Worm (Caenorhabditis elegans) whole organism, L1 larva: ENCODE results near the gene let-19.

Source experiments
- C34B4.2 ChIP-seq: sonication (generic microtip); optimal IDR thresholded peaks from 2 replicates; lab custom pipeline; 2017; ENCODE audit warnings: mild to moderate bottlenecking, missing genetic modification characterization, missing compliant biosample characterization
- F16B12.6 ChIP-seq: fragments of 150-350 bp; optimal IDR thresholded peaks from 2 replicates; lab custom pipeline; 2014; ENCODE audit warnings: missing biosample characterization, missing genetic modification characterization
- alr-1 ChIP-seq: fragments of 200-800 bp; sonication (Bioruptor generic); optimal IDR thresholded peaks from 2 replicates; lab custom pipeline; 2018; ENCODE audit warnings: borderline replicate concordance, mild to moderate bottlenecking, missing genetic modification characterization, missing compliant biosample characterization
- aly-2 ChIP-seq: fragments of 150-350 bp; optimal IDR thresholded peaks from 2 replicates; lab custom pipeline; 2014; ENCODE audit warnings: missing biosample characterization, missing genetic modification characterization
- ceh-63 ChIP-seq: fragments of 200-800 bp; sonication (Bioruptor generic); optimal IDR thresholded peaks from 2 replicates; lab custom pipeline; 2018; ENCODE audit warnings: mild to moderate bottlenecking, missing genetic modification characterization, missing compliant biosample characterization
- ceh-88 ChIP-seq: fragments of 200-800 bp; sonication (Bioruptor generic); IDR thresholded peaks from 2 replicates; pipeline ENCODE4 v1.3.6; 2022; ENCODE audit warnings: missing genetic modification characterization, missing compliant biosample characterization
- ceh-90 ChIP-seq: sonication (generic microtip); optimal IDR thresholded peaks from 2 replicates; lab custom pipeline; 2016; ENCODE audit warnings: missing genetic modification characterization, missing compliant biosample characterization
- dsc-1 ChIP-seq: sonication (generic microtip); optimal IDR thresholded peaks from 2 replicates; lab custom pipeline; 2016; ENCODE audit warnings: mild to moderate bottlenecking, missing genetic modification characterization, missing compliant biosample characterization
- egl-27 ChIP-seq, 2 experiments: fragments of 150-350 bp in 1 of 2; sonication (generic microtip); optimal IDR thresholded peaks; 3 replicates each; lab custom pipeline; 2017 to 2018; ENCODE audit warnings: missing biosample characterization in 2 of 2, missing genetic modification characterization in 2 of 2, missing genetic modification reagents in 2 of 2
- elt-2 ChIP-seq: sonication (generic microtip); optimal IDR thresholded peaks from 2 replicates; lab custom pipeline; 2016; ENCODE audit warnings: missing genetic modification characterization, mild to moderate bottlenecking, inconsistent platforms, missing compliant biosample characterization, missing genetic modification reagents
- elt-3 ChIP-seq, 6 experiments: fragments of 150-350 bp in 1 of 6; sonication (generic microtip); optimal IDR thresholded peaks; 2 replicates each; lab custom pipeline; 2017 to 2018; ENCODE audit warnings: missing biosample characterization in 6 of 6, missing genetic modification characterization in 6 of 6, inconsistent platforms in 1 of 6
- ets-5 ChIP-seq: fragments of 200-800 bp; sonication (Bioruptor generic); IDR thresholded peaks from 2 replicates; pipeline ENCODE4 v1.3.6; 2022; ENCODE audit warnings: missing genetic modification characterization, missing compliant biosample characterization
- fkh-4 ChIP-seq: sonication (generic microtip); optimal IDR thresholded peaks from 2 replicates; lab custom pipeline; 2016; ENCODE audit warnings: missing compliant biosample characterization, missing genetic modification characterization, borderline replicate concordance
- grh-1 ChIP-seq: fragments of 200-800 bp; sonication (Bioruptor generic); IDR thresholded peaks from 2 replicates; pipeline ENCODE4 v1.3.6; 2022; ENCODE audit warnings: missing genetic modification reagents, missing genetic modification characterization, missing compliant biosample characterization
- hlh-17 ChIP-seq: fragments of 200-800 bp; sonication (Bioruptor generic); optimal IDR thresholded peaks from 2 replicates; lab custom pipeline; 2018; ENCODE audit warnings: missing genetic modification characterization, mild to moderate bottlenecking, missing compliant biosample characterization, moderate library complexity, borderline replicate concordance
- hlh-4 ChIP-seq: sonication (generic microtip); optimal IDR thresholded peaks from 2 replicates; lab custom pipeline; 2016; ENCODE audit warnings: mild to moderate bottlenecking, missing genetic modification characterization, missing compliant biosample characterization
- hpl-2 ChIP-seq: fragments of 150-350 bp; optimal IDR thresholded peaks from 2 replicates; lab custom pipeline; 2014; ENCODE audit warnings: missing biosample characterization, missing genetic modification reagents, missing genetic modification characterization
- isw-1 ChIP-seq: fragments of 200-800 bp; sonication (Bioruptor generic); IDR thresholded peaks from 2 replicates; pipeline ENCODE4 v1.3.6; 2022; ENCODE audit warnings: missing genetic modification characterization, missing compliant biosample characterization
- jun-1 ChIP-seq: fragments of 150-350 bp; optimal IDR thresholded peaks from 2 replicates; lab custom pipeline; 2014; ENCODE audit warnings: missing biosample characterization, missing genetic modification reagents, missing genetic modification characterization
- lin-13 ChIP-seq: fragments of 150-350 bp; optimal IDR thresholded peaks from 2 replicates; lab custom pipeline; 2014; ENCODE audit warnings: missing biosample characterization, missing genetic modification reagents, missing genetic modification characterization
- lin-14 ChIP-seq: fragments of 200-800 bp; sonication (Bioruptor generic); optimal IDR thresholded peaks from 2 replicates; lab custom pipeline; 2018; ENCODE audit warnings: mild to moderate bottlenecking, missing genetic modification characterization, moderate library complexity, missing compliant biosample characterization
- lin-15B ChIP-seq: fragments of 150-350 bp; sonication (generic microtip); optimal IDR thresholded peaks from 3 replicates; lab custom pipeline; 2014; ENCODE audit warnings: missing biosample characterization, missing genetic modification characterization
- lsy-2 ChIP-seq, 2 experiments: fragments of 150-350 bp; optimal IDR thresholded peaks; 2 replicates each; lab custom pipeline; 2014; ENCODE audit warnings: missing biosample characterization in 2 of 2, missing genetic modification characterization in 2 of 2
- mab-9 ChIP-seq: fragments of 200-800 bp; sonication (Bioruptor generic); IDR thresholded peaks from 2 replicates; pipeline ENCODE4 v1.3.6; 2022; ENCODE audit warnings: missing genetic modification reagents, missing genetic modification characterization, missing compliant biosample characterization
- mdl-1 ChIP-seq, 2 experiments: fragments of 150-350 bp; optimal IDR thresholded peaks; 2 replicates each; lab custom pipeline; 2014 to 2017; ENCODE audit warnings: missing biosample characterization in 2 of 2, missing genetic modification characterization in 2 of 2, inconsistent platforms in 1 of 2
- mef-2 ChIP-seq: fragments of 150-350 bp; optimal IDR thresholded peaks from 2 replicates; lab custom pipeline; 2014; ENCODE audit warnings: missing biosample characterization, missing genetic modification characterization
- mep-1 ChIP-seq: fragments of 150-350 bp; optimal IDR thresholded peaks from 2 replicates; lab custom pipeline; 2014; ENCODE audit warnings: missing biosample characterization, missing genetic modification characterization
- nhr-11 ChIP-seq: fragments of 150-350 bp; optimal IDR thresholded peaks from 2 replicates; lab custom pipeline; 2014; ENCODE audit warnings: missing biosample characterization, missing genetic modification characterization
- nhr-12 ChIP-seq: sonication (generic microtip); optimal IDR thresholded peaks from 2 replicates; lab custom pipeline; 2017; ENCODE audit warnings: missing biosample characterization, missing genetic modification characterization
- nhr-237 ChIP-seq: fragments of 150-350 bp; optimal IDR thresholded peaks from 2 replicates; lab custom pipeline; 2014; ENCODE audit warnings: missing biosample characterization, missing genetic modification characterization
- nhr-47 ChIP-seq: sonication (generic microtip); optimal IDR thresholded peaks from 2 replicates; lab custom pipeline; 2016; ENCODE audit warnings: mild to moderate bottlenecking, missing genetic modification characterization, moderate library complexity, missing compliant biosample characterization
- nhr-71 ChIP-seq: sonication (generic microtip); optimal IDR thresholded peaks from 2 replicates; lab custom pipeline; 2016; ENCODE audit warnings: mild to moderate bottlenecking, missing genetic modification characterization, moderate library complexity, missing compliant biosample characterization
- nhr-77 ChIP-seq: fragments of 150-350 bp; optimal IDR thresholded peaks from 2 replicates; lab custom pipeline; 2014; ENCODE audit warnings: missing biosample characterization, missing genetic modification characterization
- nhr-84 ChIP-seq: sonication (generic microtip); optimal IDR thresholded peaks from 2 replicates; lab custom pipeline; 2017; ENCODE audit warnings: missing biosample characterization, missing genetic modification characterization
- nhr-85 ChIP-seq: sonication (generic microtip); peaks from one replicate; lab custom pipeline; 2016; ENCODE audit warnings: missing genetic modification characterization, inconsistent platforms, missing compliant biosample characterization
- nhr-90 ChIP-seq: sonication (generic microtip); optimal IDR thresholded peaks from 2 replicates; lab custom pipeline; 2016; ENCODE audit warnings: mild to moderate bottlenecking, missing genetic modification characterization, missing compliant biosample characterization; ENCODE audit not compliant: poor library complexity
- pqm-1 ChIP-seq: sonication (generic microtip); optimal IDR thresholded peaks from 3 replicates; lab custom pipeline; 2017; ENCODE audit warnings: missing biosample characterization, missing genetic modification characterization
- skn-1 ChIP-seq: fragments of 150-350 bp; optimal IDR thresholded peaks from 2 replicates; lab custom pipeline; 2014; ENCODE audit warnings: missing biosample characterization, missing genetic modification characterization
- snu-23 ChIP-seq: sonication (generic microtip); optimal IDR thresholded peaks from 2 replicates; lab custom pipeline; 2016; ENCODE audit warnings: missing genetic modification characterization, missing compliant biosample characterization
- sox-4 ChIP-seq: sonication (generic microtip); optimal IDR thresholded peaks from 2 replicates; lab custom pipeline; 2016; ENCODE audit warnings: missing genetic modification characterization, missing compliant biosample characterization
- sptf-1 ChIP-seq: fragments of 150-350 bp; optimal IDR thresholded peaks from 2 replicates; lab custom pipeline; 2014; ENCODE audit warnings: missing biosample characterization, missing genetic modification characterization
- sup-37 ChIP-seq: fragments of 200-800 bp; sonication (Bioruptor generic); optimal IDR thresholded peaks from 2 replicates; lab custom pipeline; 2018; ENCODE audit warnings: mild to moderate bottlenecking, missing genetic modification characterization, missing compliant biosample characterization
- tbx-2 ChIP-seq: sonication (generic microtip); optimal IDR thresholded peaks from 2 replicates; lab custom pipeline; 2016; ENCODE audit warnings: missing genetic modification characterization, missing compliant biosample characterization
- tlp-1 ChIP-seq: fragments of 150-350 bp; optimal IDR thresholded peaks from 2 replicates; lab custom pipeline; 2014; ENCODE audit warnings: missing biosample characterization, missing genetic modification characterization
- unc-98 ChIP-seq: fragments of 200-800 bp; sonication (Bioruptor generic); IDR thresholded peaks from 2 replicates; pipeline ENCODE4 v1.3.6; 2022; ENCODE audit warnings: missing genetic modification characterization, missing compliant biosample characterization
- vab-15 ChIP-seq: sonication (generic microtip); optimal IDR thresholded peaks from 2 replicates; lab custom pipeline; 2017; ENCODE audit warnings: missing genotype, mild to moderate bottlenecking, missing genetic modification characterization, missing compliant biosample characterization
- xbp-1 ChIP-seq: sonication (generic microtip); optimal IDR thresholded peaks from 2 replicates; lab custom pipeline; 2016; ENCODE audit warnings: missing genetic modification characterization, missing compliant biosample characterization
- zip-4 ChIP-seq: fragments of 200-800 bp; sonication (Bioruptor generic); optimal IDR thresholded peaks from 2 replicates; lab custom pipeline; 2018; ENCODE audit warnings: mild to moderate bottlenecking, missing genetic modification characterization, moderate library complexity, missing compliant biosample characterization
- ztf-4 ChIP-seq: fragments of 150-350 bp; optimal IDR thresholded peaks from 2 replicates; lab custom pipeline; 2014; ENCODE audit warnings: missing biosample characterization, missing genetic modification characterization

let-19 gene

DNA sequence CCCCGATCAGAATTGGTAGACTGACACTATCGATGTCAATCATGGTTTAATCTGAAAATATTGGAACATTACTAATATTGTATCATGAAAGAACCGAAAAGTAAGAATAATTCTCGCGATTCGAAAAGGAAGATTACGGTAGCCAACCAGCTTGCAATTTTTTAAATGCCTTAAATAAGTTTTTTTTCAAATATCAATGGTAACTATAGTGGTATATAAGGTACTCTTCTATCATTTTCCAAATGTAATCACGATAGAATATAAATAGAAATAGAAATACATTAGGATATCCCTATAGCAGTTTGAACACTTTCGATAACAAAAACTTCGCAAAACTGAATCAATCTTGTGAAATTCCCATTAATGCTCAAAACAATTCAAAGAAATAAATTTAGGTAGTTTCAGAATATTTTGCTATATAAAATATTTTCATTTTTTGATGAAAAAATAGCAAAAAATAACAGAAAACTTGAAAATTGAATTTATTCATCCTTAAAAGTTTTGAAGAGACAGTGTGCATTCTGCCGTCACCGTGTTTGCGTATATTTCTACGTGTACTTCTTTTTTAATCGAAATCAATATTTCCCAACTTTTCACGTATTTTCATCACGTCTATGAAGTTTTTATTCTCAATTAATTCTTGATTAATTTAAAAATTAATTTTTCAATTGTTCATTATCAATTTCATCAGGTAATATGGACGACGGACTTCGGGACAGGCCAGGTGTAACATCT, 40.1 kb downstream of the let-19 start, which contains the start of the genes F46C5.9 and rer-1 (continued):
- TF ChIP-seq nhr-12 (tag; lab: Kevin White, UChicago) (no peak), nhr-77 (tag; lab: Kevin White, UChicago) (no peak), unc-98 (no peak), tbx-2 (tag; lab: Kevin White, UChicago) (no peak), skn-1 (no peak), nhr-237 (tag; lab: Kevin White, UChicago) (no peak), hpl-2 (GFP tag; lab: Kevin White, UChicago) (no peak), egl-27 (tag; optimal IDR thresholded peaks at IDR 0.05; lab: Kevin White, UChicago) (no peak), nhr-84 (tag; lab: Kevin White, UChicago) (no peak), sup-37 (GFP tag; lab: Kevin White, UChicago) (no peak), zip-4 (GFP tag; lab: Kevin White, UChicago) (no peak), mef-2 (no peak), ceh-88 (GFP tag; lab: Robert Waterston, UW) (no peak), ztf-4 (tag; lab: Kevin White, UChicago) (no peak), pqm-1 (tag; lab: Kevin White, UChicago) (no peak), elt-2 (tag; lab: Kevin White, UChicago) (no peak), mab-9 (no peak), nhr-47 (peak; percentile 6), nhr-11 (tag; lab: Kevin White, UChicago) (no peak), sptf-1 (no peak), nhr-71 (tag; lab: Kevin White, UChicago) (peak; percentile 14), tlp-1 (tag; lab: Kevin White, UChicago) (no peak), lsy-2 (tag; optimal IDR thresholded peaks at IDR 0.05; lab: Kevin White, UChicago) (peak in 1 of 2 experiments; percentile 63), ceh-90 (tag; lab: Kevin White, UChicago) (no peak), lin-15B (tag; lab: Kevin White, UChicago) (no peak), nhr-90 (tag; lab: Kevin White, UChicago) (no peak), fkh-4 (tag; lab: Kevin White, UChicago) (no peak), alr-1 (tag; lab: Kevin White, UChicago) (no peak), isw-1 (GFP tag; lab: Robert Waterston, UW) (no peak), nhr-85 (tag; lab: Kevin White, UChicago) (no peak), ceh-63 (GFP tag; lab: Kevin White, UChicago) (no peak), hlh-4 (no peak), dsc-1 (no peak), mdl-1 (tag; optimal IDR thresholded peaks at IDR 0.05; lab: Kevin White, UChicago) (no peak), snu-23 (no peak), F16B12.6 (tag; lab: Kevin White, UChicago) (peak; percentile 83), aly-2 (tag; lab: Kevin White, UChicago) (no peak), lin-14 (GFP tag; lab: Kevin White, UChicago) (no peak), hlh-17 (GFP tag; lab: Kevin White, UChicago) (no peak), elt-3 (tag; optimal IDR thresholded peaks at IDR 0.05; lab: Kevin White, UChicago) (no peak), sox-4 (tag; lab: Kevin White, UChicago) (no peak), ets-5 (GFP tag; lab: Robert Waterston, UW) (no peak), jun-1 (tag; lab: Kevin White, UChicago) (no peak), grh-1 (GFP tag; lab: Robert Waterston, UW) (no peak), mep-1 (no peak), C34B4.2 (tag; lab: Kevin White, UChicago) (no peak), lin-13 (GFP tag; lab: Kevin White, UChicago) (no peak), xbp-1 (tag; lab: Kevin White, UChicago) (peak; percentile 93), vab-15 (tag; lab: Kevin White, UChicago) (no peak)
- TF ChIP-seq, all 84 proteins: peak for 11
